Worm (Caenorhabditis elegans) whole organism, L4 larva: Measurements from ENCODE around the gene R05G6.4.

Experiments
- F10B5.3 ChIP-seq: sonication (generic microtip); optimal IDR thresholded peaks from 2 replicates; lab custom pipeline; 2016; ENCODE audit warnings: mild to moderate bottlenecking, missing genetic modification characterization, missing compliant biosample characterization
- F44E2.7 ChIP-seq: fragments of 200-800 bp; sonication (Bioruptor generic); IDR thresholded peaks from 2 replicates; pipeline ENCODE4 v2.1.2; 2022; ENCODE audit warnings: missing genetic modification characterization, missing compliant biosample characterization
- F49E8.2 ChIP-seq: sonication (generic microtip); optimal IDR thresholded peaks from 2 replicates; lab custom pipeline; 2016; ENCODE audit warnings: missing compliant biosample characterization, mild to moderate bottlenecking, missing genetic modification characterization, borderline replicate concordance
- R02D3.7 ChIP-seq: fragments of 150-350 bp; sonication (generic microtip); optimal IDR thresholded peaks from 3 replicates; lab custom pipeline; 2014; ENCODE audit warnings: missing biosample characterization, missing genetic modification characterization
- T26A8.4 ChIP-seq: fragments of 200-800 bp; sonication (Bioruptor generic); IDR thresholded peaks from 2 replicates; pipeline ENCODE4 v1.3.6; 2022; ENCODE audit warnings: missing genetic modification characterization, missing compliant biosample characterization
- Y105C5A.15 ChIP-seq: fragments of 200-800 bp; sonication (Bioruptor generic); IDR thresholded peaks from 2 replicates; pipeline ENCODE4 v1.3.6; 2022; ENCODE audit warnings: missing genetic modification characterization, missing compliant biosample characterization
- Y48G9A.11 ChIP-seq: fragments of 200-800 bp; sonication (Bioruptor generic); IDR thresholded peaks from 2 replicates; pipeline ENCODE4 v1.3.6; 2022; ENCODE audit warnings: missing genetic modification reagents, missing genetic modification characterization, missing compliant biosample characterization
- Y5F2A.4 ChIP-seq: fragments of 200-800 bp; sonication (Bioruptor generic); optimal IDR thresholded peaks from 2 replicates; lab custom pipeline; 2018; ENCODE audit warnings: mild to moderate bottlenecking, missing genetic modification characterization, missing compliant biosample characterization
- ZK337.2 ChIP-seq: fragments of 200-800 bp; sonication (Bioruptor generic); IDR thresholded peaks from 2 replicates; pipeline ENCODE4 v1.3.6; 2022; ENCODE audit warnings: missing genetic modification reagents, missing genetic modification characterization, missing compliant biosample characterization
- aha-1 ChIP-seq: fragments of 150-350 bp; peaks from one replicate; lab custom pipeline; 2014; ENCODE audit warnings: missing biosample characterization, missing genetic modification characterization
- ama-1 ChIP-seq: fragments of 150-350 bp; optimal IDR thresholded peaks from 2 replicates; lab custom pipeline; 2014; ENCODE audit warnings: inconsistent platforms, mixed read lengths
- arid-1 ChIP-seq: fragments of 200-800 bp; sonication (Bioruptor generic); conservative IDR thresholded peaks from 2 replicates; pipeline ENCODE4 v1.3.6; 2022; ENCODE audit warnings: missing genetic modification reagents, missing genetic modification characterization, missing compliant biosample characterization
- attf-4 ChIP-seq: sonication (generic microtip); optimal IDR thresholded peaks from 3 replicates; lab custom pipeline; 2017; ENCODE audit warnings: missing biosample characterization, missing genetic modification characterization
- ceh-20 ChIP-seq: fragments of 200-800 bp; sonication (Bioruptor generic); IDR thresholded peaks from 2 replicates; pipeline ENCODE4 v1.3.6; 2022; ENCODE audit warnings: missing genetic modification reagents, missing genetic modification characterization, missing compliant biosample characterization
- ceh-32 ChIP-seq: sonication (generic microtip); optimal IDR thresholded peaks from 2 replicates; lab custom pipeline; 2016; ENCODE audit warnings: mild to moderate bottlenecking, missing genetic modification characterization, missing compliant biosample characterization; ENCODE audit not compliant: poor library complexity
- ctbp-1 ChIP-seq: fragments of 200-800 bp; sonication (Bioruptor generic); IDR thresholded peaks from 2 replicates; pipeline ENCODE4 v1.3.6; 2022; ENCODE audit warnings: missing genetic modification reagents, missing genetic modification characterization, missing compliant biosample characterization
- daf-12 ChIP-seq: fragments of 150-350 bp; optimal IDR thresholded peaks from 2 replicates; lab custom pipeline; 2014; ENCODE audit warnings: missing biosample characterization, missing genetic modification reagents, missing genetic modification characterization
- dmd-8 ChIP-seq: fragments of 200-800 bp; sonication (Bioruptor generic); IDR thresholded peaks from 2 replicates; pipeline ENCODE4 v1.3.6; 2022; ENCODE audit warnings: missing genetic modification characterization, missing compliant biosample characterization
- duxl-1 ChIP-seq: sonication (generic microtip); optimal IDR thresholded peaks from 2 replicates; lab custom pipeline; 2016; ENCODE audit warnings: mild to moderate bottlenecking, missing genetic modification characterization, moderate library complexity, missing compliant biosample characterization; ENCODE audit not compliant: poor library complexity
- egl-27 ChIP-seq: sonication (generic microtip); optimal IDR thresholded peaks from 3 replicates; lab custom pipeline; 2017; ENCODE audit warnings: missing biosample characterization, missing genetic modification reagents, missing genetic modification characterization
- egl-43 ChIP-seq: fragments of 200-800 bp; sonication (Bioruptor generic); IDR thresholded peaks from 2 replicates; pipeline ENCODE4 v1.3.6; 2022; ENCODE audit warnings: missing genetic modification reagents, missing genetic modification characterization, missing compliant biosample characterization
- gei-8 ChIP-seq: fragments of 200-800 bp; sonication (Bioruptor generic); optimal IDR thresholded peaks from 2 replicates; lab custom pipeline; 2018; ENCODE audit warnings: mild to moderate bottlenecking, missing genetic modification characterization, missing compliant biosample characterization
- hif-1 ChIP-seq, 2 experiments: sonication (generic microtip); optimal IDR thresholded peaks; 2 replicates each; lab custom pipeline; 2016 to 2017; ENCODE audit warnings: missing compliant biosample characterization in 2 of 2, missing genetic modification characterization in 2 of 2, missing genetic modification reagents in 2 of 2, missing genotype in 2 of 2, mild to moderate bottlenecking in 1 of 2
- lin-15B ChIP-seq: fragments of 150-350 bp; sonication (generic microtip); optimal IDR thresholded peaks from 3 replicates; lab custom pipeline; 2014; ENCODE audit warnings: missing biosample characterization, missing genetic modification characterization
- lin-29 ChIP-seq: fragments of 200-800 bp; sonication (Bioruptor generic); IDR thresholded peaks from 2 replicates; pipeline ENCODE4 v1.3.6; 2022; ENCODE audit warnings: missing genetic modification reagents, missing genetic modification characterization, missing compliant biosample characterization
- lin-38 ChIP-seq: fragments of 200-800 bp; sonication (Bioruptor generic); IDR thresholded peaks from 2 replicates; pipeline ENCODE4 v1.3.6; 2022; ENCODE audit warnings: missing genetic modification reagents, missing genetic modification characterization, missing compliant biosample characterization
- lsy-2 ChIP-seq, 2 experiments: fragments of 150-350 bp in 1 of 2; sonication (generic microtip) in 1 of 2; optimal IDR thresholded peaks; 2 replicates each; lab custom pipeline; 2014 to 2017; ENCODE audit warnings: missing biosample characterization in 2 of 2, missing genetic modification characterization in 2 of 2
- madf-5 ChIP-seq, 2 experiments: fragments of 200-800 bp; sonication (Bioruptor generic); IDR thresholded peaks; 2 replicates each; pipeline ENCODE4 v1.3.6; 2022; ENCODE audit warnings: missing compliant biosample characterization in 2 of 2, missing genetic modification characterization in 2 of 2
- mep-1 ChIP-seq: fragments of 150-350 bp; sonication (generic microtip); optimal IDR thresholded peaks from 3 replicates; lab custom pipeline; 2014; ENCODE audit warnings: missing biosample characterization, missing genetic modification characterization
- mes-2 ChIP-seq: sonication (generic microtip); optimal IDR thresholded peaks from 2 replicates; lab custom pipeline; 2016; ENCODE audit warnings: missing genotype, mild to moderate bottlenecking, missing genetic modification characterization, missing compliant biosample characterization; ENCODE audit not compliant: poor library complexity, severe bottlenecking
- nhr-42 ChIP-seq: fragments of 200-800 bp; sonication (Bioruptor generic); IDR thresholded peaks from 2 replicates; pipeline ENCODE4 v1.3.6; 2022; ENCODE audit warnings: missing genetic modification characterization, missing compliant biosample characterization
- nhr-48 ChIP-seq: sonication (generic microtip); optimal IDR thresholded peaks from 2 replicates; lab custom pipeline; 2016; ENCODE audit warnings: mild to moderate bottlenecking, missing genetic modification characterization, missing compliant biosample characterization
- nhr-77 ChIP-seq: fragments of 150-350 bp; optimal IDR thresholded peaks from 2 replicates; lab custom pipeline; 2014; ENCODE audit warnings: missing biosample characterization, missing genetic modification characterization
- pqm-1 ChIP-seq: sonication (generic microtip); optimal IDR thresholded peaks from 2 replicates; lab custom pipeline; 2017; ENCODE audit warnings: missing biosample characterization, missing genetic modification characterization
- saeg-2 ChIP-seq: fragments of 200-800 bp; sonication (Bioruptor generic); IDR thresholded peaks from 2 replicates; pipeline ENCODE4 v1.3.6; 2022; ENCODE audit warnings: missing genetic modification reagents, missing genetic modification characterization, missing compliant biosample characterization
- sdz-12 ChIP-seq: fragments of 200-800 bp; sonication (Bioruptor generic); optimal IDR thresholded peaks from 2 replicates; lab custom pipeline; 2018; ENCODE audit warnings: mild to moderate bottlenecking, missing genetic modification characterization, missing compliant biosample characterization
- snpc-1.2 ChIP-seq: fragments of 200-800 bp; sonication (Bioruptor generic); IDR thresholded peaks from 2 replicates; pipeline ENCODE4 v1.3.6; 2022; ENCODE audit warnings: missing genetic modification reagents, missing genetic modification characterization, missing compliant biosample characterization
- snpc-4 ChIP-seq: fragments of 150-350 bp; optimal IDR thresholded peaks from 2 replicates; lab custom pipeline; 2014; ENCODE audit warnings: missing biosample characterization, missing genetic modification characterization
- spr-3 ChIP-seq: fragments of 200-800 bp; sonication (Bioruptor generic); optimal IDR thresholded peaks from 2 replicates; lab custom pipeline; 2018; ENCODE audit warnings: mild to moderate bottlenecking, missing genetic modification characterization, missing compliant biosample characterization
- tag-97 ChIP-seq: fragments of 200-800 bp; sonication (Bioruptor generic); IDR thresholded peaks from 2 replicates; pipeline ENCODE4 v1.3.6; 2022; ENCODE audit warnings: missing genetic modification characterization, missing compliant biosample characterization
- tra-1 ChIP-seq: fragments of 200-800 bp; sonication (Bioruptor generic); IDR thresholded peaks from 2 replicates; pipeline ENCODE4 v1.3.6; 2022; ENCODE audit warnings: missing genetic modification reagents, missing genetic modification characterization, missing compliant biosample characterization
- unc-130 ChIP-seq: sonication (generic microtip); optimal IDR thresholded peaks from 2 replicates; lab custom pipeline; 2016; ENCODE audit warnings: missing genetic modification reagents, missing genetic modification characterization, missing compliant biosample characterization
- unc-62 ChIP-seq, 3 experiments: fragments of 150-350 bp in 1 of 3; sonication (generic microtip); optimal IDR thresholded peaks in 2 of 3; peaks in 1 of 3; 1 replicate in 1 of 3; 2 replicates in 2 of 3; lab custom pipeline; 2014 to 2017; ENCODE audit warnings: missing biosample characterization in 3 of 3, missing genetic modification characterization in 3 of 3, missing genetic modification reagents in 3 of 3, missing genotype in 1 of 3
- vab-7 ChIP-seq: fragments of 200-800 bp; sonication (Bioruptor generic); IDR thresholded peaks from 2 replicates; pipeline ENCODE4 v1.3.6; 2022; ENCODE audit warnings: missing genetic modification reagents, missing genetic modification characterization, missing compliant biosample characterization
- zfp-2 ChIP-seq: sonication (generic microtip); optimal IDR thresholded peaks from 2 replicates; lab custom pipeline; 2016; ENCODE audit warnings: mild to moderate bottlenecking, missing genetic modification characterization, missing compliant biosample characterization
- zfp-3 ChIP-seq: fragments of 200-800 bp; sonication (Bioruptor generic); conservative IDR thresholded peaks from 2 replicates; pipeline ENCODE4 v1.3.6; 2022; ENCODE audit warnings: missing genetic modification reagents, missing genetic modification characterization, missing compliant biosample characterization

The R05G6.4 gene

ce11 chrIV:7543662-7544061 lies 30.6 kb downstream of the R05G6.4 start:
- TF ChIP-seq aha-1 (tag; lab: Kevin White, UChicago) (peak; percentile 39), arid-1 (GFP tag; lab: Robert Waterston, UW) (no peak), F44E2.7 (GFP tag; lab: Robert Waterston, UW) (no peak), unc-62 (GFP tag; optimal IDR thresholded peaks at IDR 0.05 in 1 of 2; lab: Kevin White, UChicago) (peak in 1 of 2 experiments; percentile 95), unc-62 (tag; optimal IDR thresholded peaks at IDR 0.05; lab: Kevin White, UChicago) (no peak)

- TF ChIP-seq snpc-1.2 (GFP tag; lab: Robert Waterston, UW) (peak; percentile 85), nhr-48 (no peak), T26A8.4 (GFP tag; lab: Robert Waterston, UW) (no peak), lin-29 (GFP tag; lab: Robert Waterston, UW) (no peak), mep-1 (tag; lab: Kevin White, UChicago) (no peak), tag-97 (no peak), Y48G9A.11 (peak; percentile 89), egl-27 (no peak), tra-1 (GFP tag; lab: Robert Waterston, UW) (0 out of 2 replicates have a peak, but pooled peaks have one; percentile 30), pqm-1 (no peak), unc-130 (GFP tag; lab: Kevin White, UChicago) (peak; percentile 70), lin-38 (peak; percentile 99), F49E8.2 (peak; percentile 92), arid-1 (GFP tag; lab: Robert Waterston, UW) (0 out of 2 replicates have a peak, but pooled peaks have one; percentile 59), attf-4 (no peak), vab-7 (peak; percentile 37; the same call in 1 of the 2 replicates), zfp-2 (tag; lab: Kevin White, UChicago) (no peak)
These were observed 35.0 kb downstream of the R05G6.4 start, which contains the start of the genes cdd-2 and oef-1 for ce11 chrIV:7547843-7548578. Gene cdd-2 (minus strand): TSS chrIV:7547893. Gene oef-1 (plus strand): TSS chrIV:7548417.

ce11 chrIV:7549844-7550243 lies 36.8 kb downstream of the R05G6.4 start:
- TF ChIP-seq sdz-12 (no peak), lin-15B (tag; lab: Kevin White, UChicago) (no peak), ceh-32 (no peak), madf-5 (GFP tag; IDR thresholded peaks at IDR 0.05; lab: Robert Waterston, UW) (0 out of 4 replicates have a peak, but pooled peaks of 1 of the 2 experiments have one; percentile 70), zfp-3 (GFP tag; lab: Robert Waterston, UW) (no peak), F10B5.3 (tag; lab: Kevin White, UChicago) (no peak), gei-8 (GFP tag; lab: Kevin White, UChicago) (no peak), F44E2.7 (GFP tag; lab: Robert Waterston, UW) (no peak), ama-1 (no peak), hif-1 (tag; optimal IDR thresholded peaks at IDR 0.05; lab: Kevin White, UChicago) (peak in 1 of 2 experiments; percentile 8), tag-97 (no peak), nhr-42 (GFP tag; lab: Robert Waterston, UW) (peak; percentile 58; the same call in 1 of the 2 replicates), mes-2 (tag; lab: Kevin White, UChicago) (peak; percentile 68), saeg-2 (GFP tag; lab: Robert Waterston, UW) (no peak), egl-43 (GFP tag; lab: Robert Waterston, UW) (peak; percentile 54; the same call in 1 of the 2 replicates), dmd-8 (no peak), spr-3 (GFP tag; lab: Kevin White, UChicago) (no peak), T26A8.4 (GFP tag; lab: Robert Waterston, UW) (no peak), daf-12 (tag; lab: Kevin White, UChicago) (no peak), ctbp-1 (GFP tag; lab: Robert Waterston, UW) (no peak), ZK337.2 (GFP tag; lab: Robert Waterston, UW) (no peak), tra-1 (GFP tag; lab: Robert Waterston, UW) (no peak), R02D3.7 (tag; lab: Kevin White, UChicago) (no peak), Y5F2A.4 (GFP tag; lab: Kevin White, UChicago) (no peak), duxl-1 (no peak), ceh-20 (GFP tag; lab: Robert Waterston, UW) (no peak), lsy-2 (tag; optimal IDR thresholded peaks at IDR 0.05; lab: Kevin White, UChicago) (peak in 1 of 2 experiments; percentile 48), Y105C5A.15 (GFP tag; lab: Robert Waterston, UW) (no peak), nhr-77 (tag; lab: Kevin White, UChicago) (peak; percentile 19), snpc-4 (tag; lab: Kevin White, UChicago) (no peak), F49E8.2 (no peak)
